Worm (Caenorhabditis elegans): ENCODE data around the gene mfn-1.
A peak's percentile ranks its signal among the peaks of the same experiment; 100 is the strongest.

ce11 chrII:11453025-11453424 lies 18.8 kb downstream of the mfn-1 start, which contains the start of gene rsp-1:
- TF ChIP-seq flh-1 (GFP tag; optimal IDR thresholded peaks at IDR 0.05) (no peak), pha-4 (tag; optimal IDR thresholded peaks at IDR 0.05) (peak; percentile 96), sem-2 (GFP tag; optimal IDR thresholded peaks at IDR 0.05) (no peak), nhr-2 (tag; optimal IDR thresholded peaks at IDR 0.05) (no peak), ceh-43 (GFP tag; optimal IDR thresholded peaks at IDR 0.05) (peak; percentile 53), ces-1 (GFP tag; optimal IDR thresholded peaks at IDR 0.05) (peak; percentile 67), nhr-28 (tag; optimal IDR thresholded peaks at IDR 0.05) (no peak)

Data from whole organism, mixed stage, embryonic.